Fruit fly (Drosophila melanogaster): ENCODE results near the gene CG6765.

The CG6765 gene

DNA sequence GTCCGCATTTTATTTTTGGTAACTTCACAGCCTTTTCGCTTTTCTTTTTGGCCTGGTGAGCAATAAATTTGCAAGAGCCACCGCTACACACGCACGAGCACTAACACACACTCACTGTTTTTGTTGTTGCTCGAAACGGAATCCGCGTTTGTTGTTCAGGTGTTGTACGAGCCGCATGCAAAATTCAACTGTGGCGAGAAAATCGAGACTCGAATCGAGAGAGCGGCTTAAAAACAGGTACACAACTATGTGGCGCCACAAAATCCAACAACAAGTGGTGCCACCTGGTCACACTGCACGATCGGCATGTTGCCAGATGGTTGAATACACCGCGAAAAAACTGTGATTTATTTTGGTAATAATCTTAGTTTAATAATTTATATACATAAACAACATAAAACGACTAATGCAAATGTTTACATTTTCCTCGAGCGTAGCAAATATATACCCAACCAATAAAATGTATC, 5.6 kb upstream of the CG6765 start, which contains the start of gene CG43163 (continued):
- TF ChIP-seq Neu2 (GFP tag; optimal IDR thresholded peaks at IDR 0.05; ENCODE audit: borderline replicate concordance) (no peak), vvl (GFP tag; IDR thresholded peaks at IDR 0.05) (peak; percentile 88), CG17829 (tag; optimal IDR thresholded peaks at IDR 0.05) (peak; percentile 70), Lpt (GFP tag; optimal IDR thresholded peaks at IDR 0.05) (no peak), trem (tag; optimal IDR thresholded peaks at IDR 0.05) (peak; percentile 79), Sox100B (GFP tag; optimal IDR thresholded peaks at IDR 0.05) (no peak), fd64A (GFP tag; optimal IDR thresholded peaks at IDR 0.05) (no peak), p53 (GFP tag; optimal IDR thresholded peaks at IDR 0.05) (no peak), CG4617 (GFP tag; optimal IDR thresholded peaks at IDR 0.05; ENCODE audit: borderline replicate concordance) (peak; percentile 42), CG8281 (tag; optimal IDR thresholded peaks at IDR 0.05) (no peak), psq (GFP tag; optimal IDR thresholded peaks at IDR 0.05) (no peak), fd102C (GFP tag; optimal IDR thresholded peaks at IDR 0.05) (no peak), jing (GFP tag; optimal IDR thresholded peaks at IDR 0.05) (no peak), CG3995 (GFP tag; optimal IDR thresholded peaks at IDR 0.05) (no peak), mam (GFP tag; optimal IDR thresholded peaks at IDR 0.05) (peak; percentile 27), CG10209 (GFP tag; optimal IDR thresholded peaks at IDR 0.05) (peak; percentile 52), CG13287 (GFP tag; IDR thresholded peaks at IDR 0.05; ENCODE audit: partially characterized antibody) (peak; percentile 41; the same call in 1 of the 2 replicates), NC2β (GFP tag; optimal IDR thresholded peaks at IDR 0.05) (peak; percentile 61), Bteb2 (GFP tag; optimal IDR thresholded peaks at IDR 0.05) (peak; percentile 51), Lhr (GFP tag; optimal IDR thresholded peaks at IDR 0.05) (peak; percentile 86), CG2199 (GFP tag; IDR thresholded peaks at IDR 0.05) (peak; percentile 42; the same call in 1 of the 3 replicates), z (GFP tag; IDR thresholded peaks at IDR 0.05) (no peak), btn (GFP tag; optimal IDR thresholded peaks at IDR 0.05) (no peak), CG10267 (tag; optimal IDR thresholded peaks at IDR 0.05) (peak; percentile 62), Atf3 (GFP tag; optimal IDR thresholded peaks at IDR 0.05) (no peak), bowl (GFP tag; IDR thresholded peaks at IDR 0.05) (no peak), HHEX (GFP tag; optimal IDR thresholded peaks at IDR 0.05) (peak; percentile 39), Lim3 (GFP tag; IDR thresholded peaks at IDR 0.05) (no peak), CG14050 (GFP tag; IDR thresholded peaks at IDR 0.05) (peak; percentile 30; the same call in 1 of the 3 replicates), CTCF (GFP tag; optimal IDR thresholded peaks at IDR 0.05) (peak; percentile 73), tup (GFP tag; optimal IDR thresholded peaks at IDR 0.05) (peak; percentile 22), CG7963 (GFP tag; IDR thresholded peaks at IDR 0.05; ENCODE audit: partially characterized antibody) (no peak), Fer2 (tag; optimal IDR thresholded peaks at IDR 0.05) (no peak), CG18011 (GFP tag; optimal IDR thresholded peaks at IDR 0.05) (peak; percentile 56), CG6689 (GFP tag; IDR thresholded peaks at IDR 0.05) (peak; percentile 57; the same call in 1 of the 2 replicates), dm (GFP tag; optimal IDR thresholded peaks at IDR 0.05) (peak; percentile 54), Jarid2 (GFP tag; optimal IDR thresholded peaks at IDR 0.05) (peak; percentile 77), Hr51 (GFP tag; optimal IDR thresholded peaks at IDR 0.05) (peak; percentile 52 to 70), Side (GFP tag; optimal IDR thresholded peaks at IDR 0.05) (peak; percentile 19), shn (GFP tag; optimal IDR thresholded peaks at IDR 0.05) (no peak), CG16813 (GFP tag; IDR thresholded peaks at IDR 0.05; ENCODE audit: partially characterized antibody) (0 out of 3 replicates have a peak, but pooled peaks have one; percentile 34), C15 (GFP tag; IDR thresholded peaks at IDR 0.05) (no peak), CG43689 (GFP tag; IDR thresholded peaks at IDR 0.05) (no peak), schlank (tag; optimal IDR thresholded peaks at IDR 0.05) (no peak), Optix (GFP tag; IDR thresholded peaks at IDR 0.05) (no peak), CG2712 (tag; optimal IDR thresholded peaks at IDR 0.05) (peak; percentile 80), CG17186 (GFP tag; optimal IDR thresholded peaks at IDR 0.05) (peak; percentile 46), Xrp1 (GFP tag; IDR thresholded peaks at IDR 0.05) (peak; percentile 79), pita (GFP tag; optimal IDR thresholded peaks at IDR 0.05) (no peak), CG8924 (tag; optimal IDR thresholded peaks at IDR 0.05) (peak; percentile 48), Fer3 (tag; optimal IDR thresholded peaks at IDR 0.05) (peak; percentile 61)

All from whole organism, embryonic.